Worm (Caenorhabditis elegans) whole organism, late embryonic: ENCODE data around the gene ZK185.5.

ENCODE experiments used
- C08G9.2 ChIP-seq: sonication (generic microtip); optimal IDR thresholded peaks from 2 replicates; lab custom pipeline; 2016; ENCODE audit warnings: mild to moderate bottlenecking, missing genetic modification characterization, moderate library complexity, missing compliant biosample characterization
- F13H6.1 ChIP-seq: sonication (generic microtip); optimal IDR thresholded peaks from 2 replicates; lab custom pipeline; 2016; ENCODE audit warnings: missing genetic modification characterization, missing compliant biosample characterization
- K09A11.1 ChIP-seq: sonication (generic microtip); optimal IDR thresholded peaks from 2 replicates; lab custom pipeline; 2017; ENCODE audit warnings: antibody characterized with exemption, mild to moderate bottlenecking, missing genetic modification characterization, missing compliant biosample characterization; ENCODE audit not compliant: insufficient read depth
- T23F11.4 ChIP-seq: fragments of 200-800 bp; sonication (Bioruptor generic); optimal IDR thresholded peaks from 2 replicates; lab custom pipeline; 2018; ENCODE audit warnings: mild to moderate bottlenecking, missing genetic modification characterization, missing compliant biosample characterization
- ahr-1 ChIP-seq: sonication (generic microtip); optimal IDR thresholded peaks from 2 replicates; lab custom pipeline; 2016; ENCODE audit warnings: missing genetic modification characterization, missing compliant biosample characterization
- ama-1 ChIP-seq: fragments of 150-350 bp; optimal IDR thresholded peaks from 2 replicates; lab custom pipeline; 2014
- ceh-2 ChIP-seq: sonication (generic microtip); optimal IDR thresholded peaks from 2 replicates; lab custom pipeline; 2016; ENCODE audit warnings: missing genotype, missing genetic modification characterization, missing compliant biosample characterization
- ceh-22 ChIP-seq: sonication (generic microtip); optimal IDR thresholded peaks from 2 replicates; lab custom pipeline; 2017; ENCODE audit warnings: missing biosample characterization, missing genetic modification characterization
- ceh-30 ChIP-seq: fragments of 150-350 bp; optimal IDR thresholded peaks from 2 replicates; lab custom pipeline; 2014; ENCODE audit warnings: missing biosample characterization, missing genetic modification characterization
- ceh-45 ChIP-seq: fragments of 200-800 bp; sonication (Bioruptor generic); IDR thresholded peaks from 2 replicates; pipeline ENCODE4 v1.3.6; 2022; ENCODE audit warnings: missing genetic modification reagents, missing genetic modification characterization, missing compliant biosample characterization
- ceh-9 ChIP-seq: sonication (generic microtip); optimal IDR thresholded peaks from 2 replicates; lab custom pipeline; 2016; ENCODE audit warnings: mild to moderate bottlenecking, missing genetic modification characterization, inconsistent platforms, missing compliant biosample characterization
- che-1 ChIP-seq: sonication (generic microtip); optimal IDR thresholded peaks from 2 replicates; lab custom pipeline; 2016; ENCODE audit warnings: mild to moderate bottlenecking, missing genetic modification characterization, missing compliant biosample characterization
- elt-2 ChIP-seq: sonication (generic microtip); optimal IDR thresholded peaks from 2 replicates; lab custom pipeline; 2016; ENCODE audit warnings: missing genetic modification reagents, missing genetic modification characterization, missing compliant biosample characterization
- elt-4 ChIP-seq: sonication (generic microtip); optimal IDR thresholded peaks from 2 replicates; lab custom pipeline; 2016; ENCODE audit warnings: missing genetic modification characterization, missing compliant biosample characterization
- ets-4 ChIP-seq: sonication (generic microtip); optimal IDR thresholded peaks from 2 replicates; lab custom pipeline; 2016; ENCODE audit warnings: missing genetic modification characterization, missing compliant biosample characterization
- fkh-10 ChIP-seq: fragments of 150-350 bp; optimal IDR thresholded peaks from 2 replicates; lab custom pipeline; 2014; ENCODE audit warnings: missing biosample characterization, missing genetic modification reagents, missing genetic modification characterization
- hlh-15 ChIP-seq: sonication (generic microtip); optimal IDR thresholded peaks from 2 replicates; lab custom pipeline; 2016; ENCODE audit warnings: missing genetic modification characterization, missing compliant biosample characterization
- madf-2 ChIP-seq: sonication (generic microtip); optimal IDR thresholded peaks from 2 replicates; lab custom pipeline; 2017; ENCODE audit warnings: missing genetic modification characterization, missing compliant biosample characterization
- mec-3 ChIP-seq: sonication (generic microtip); optimal IDR thresholded peaks from 2 replicates; lab custom pipeline; 2016; ENCODE audit warnings: borderline replicate concordance, missing genetic modification characterization, missing compliant biosample characterization
- nhr-11 ChIP-seq: fragments of 150-350 bp; optimal IDR thresholded peaks from 2 replicates; lab custom pipeline; 2014; ENCODE audit warnings: missing biosample characterization, missing genetic modification characterization
- npax-4 ChIP-seq: sonication (generic microtip); optimal IDR thresholded peaks from 2 replicates; lab custom pipeline; 2016; ENCODE audit warnings: missing genetic modification characterization, missing compliant biosample characterization
- odd-2 ChIP-seq: sonication (generic microtip); optimal IDR thresholded peaks from 2 replicates; lab custom pipeline; 2017; ENCODE audit warnings: antibody characterized with exemption, mild to moderate bottlenecking, missing genetic modification characterization, missing compliant biosample characterization
- pag-3 ChIP-seq: sonication (generic microtip); optimal IDR thresholded peaks from 2 replicates; lab custom pipeline; 2016; ENCODE audit warnings: missing compliant biosample characterization, missing genetic modification characterization, borderline replicate concordance
- pat-9 ChIP-seq: fragments of 200-800 bp; sonication (Bioruptor generic); optimal IDR thresholded peaks from 2 replicates; lab custom pipeline; 2018; ENCODE audit warnings: mild to moderate bottlenecking, missing genetic modification characterization, moderate library complexity, missing compliant biosample characterization
- pax-1 ChIP-seq: fragments of 150-350 bp; optimal IDR thresholded peaks from 2 replicates; lab custom pipeline; 2014; ENCODE audit warnings: missing biosample characterization, missing genetic modification characterization
- sdc-2 ChIP-seq: sonication (generic microtip); optimal IDR thresholded peaks from 2 replicates; lab custom pipeline; 2016; ENCODE audit warnings: missing genotype, missing genetic modification characterization, missing compliant biosample characterization
- sox-2 ChIP-seq: fragments of 200-800 bp; sonication (Bioruptor generic); IDR thresholded peaks from 2 replicates; pipeline ENCODE4 v1.3.6; 2022; ENCODE audit warnings: missing genetic modification reagents, missing genetic modification characterization, missing compliant biosample characterization
- syd-9 ChIP-seq: sonication (generic microtip); optimal IDR thresholded peaks from 2 replicates; lab custom pipeline; 2016; ENCODE audit warnings: mild to moderate bottlenecking, missing genetic modification characterization, moderate library complexity, missing compliant biosample characterization
- tbx-7 ChIP-seq: sonication (generic microtip); optimal IDR thresholded peaks from 2 replicates; lab custom pipeline; 2016; ENCODE audit warnings: missing genotype, missing genetic modification characterization, missing compliant biosample characterization
- unc-3 ChIP-seq, 2 experiments: fragments of 200-800 bp in 1 of 2; sonication (Bioruptor generic) in 1 of 2; sonication (generic microtip) in 1 of 2; conservative IDR thresholded peaks in 1 of 2; optimal IDR thresholded peaks in 1 of 2; 2 replicates each; pipeline versions ENCODE4 v1.3.6 to Lab custom; 2016 to 2022; ENCODE audit warnings: missing compliant biosample characterization in 2 of 2, missing genetic modification characterization in 2 of 2, missing genetic modification reagents in 1 of 2
- unc-42 ChIP-seq: sonication (generic microtip); optimal IDR thresholded peaks from 2 replicates; lab custom pipeline; 2016; ENCODE audit warnings: missing genotype, missing genetic modification characterization, missing compliant biosample characterization
- unc-55 ChIP-seq: sonication (generic microtip); optimal IDR thresholded peaks from 2 replicates; lab custom pipeline; 2017; ENCODE audit warnings: missing biosample characterization, missing genetic modification reagents, missing genetic modification characterization
- unc-86 ChIP-seq: sonication (generic microtip); optimal IDR thresholded peaks from 2 replicates; lab custom pipeline; 2016; ENCODE audit warnings: missing genetic modification characterization, missing compliant biosample characterization
- zip-5 ChIP-seq: sonication (generic microtip); optimal IDR thresholded peaks from 2 replicates; lab custom pipeline; 2016; ENCODE audit warnings: missing genetic modification characterization, missing compliant biosample characterization

ZK185.5 gene

DNA sequence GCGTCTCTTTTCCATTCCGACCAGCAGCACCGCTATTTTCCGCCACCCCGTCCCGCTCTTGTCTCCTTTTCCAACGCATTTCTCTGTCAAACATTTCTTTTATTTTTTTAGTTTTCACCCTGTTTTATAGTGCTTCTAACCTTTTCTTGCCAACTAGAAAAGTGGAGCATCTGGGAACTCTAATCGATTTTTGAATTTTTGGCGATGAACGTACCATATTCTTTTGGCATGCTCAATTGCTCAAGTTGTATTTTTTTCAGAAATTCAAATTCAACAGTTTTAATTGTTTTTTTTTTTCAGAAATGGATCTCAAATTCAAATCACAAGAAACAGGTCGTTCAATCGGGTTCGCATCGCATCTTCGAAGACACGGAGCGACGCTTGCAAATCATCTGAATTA is 2.5 kb upstream of the ZK185.5 start, which contains the start of gene ZK185.1:
ZK185.1 (plus strand) TSS at position 301 of the 400 bp plus-strand sequence.
- TF ChIP-seq npax-4 (no peak), unc-42 (tag; lab: Kevin White, UChicago) (peak; percentile 5)

DNA sequence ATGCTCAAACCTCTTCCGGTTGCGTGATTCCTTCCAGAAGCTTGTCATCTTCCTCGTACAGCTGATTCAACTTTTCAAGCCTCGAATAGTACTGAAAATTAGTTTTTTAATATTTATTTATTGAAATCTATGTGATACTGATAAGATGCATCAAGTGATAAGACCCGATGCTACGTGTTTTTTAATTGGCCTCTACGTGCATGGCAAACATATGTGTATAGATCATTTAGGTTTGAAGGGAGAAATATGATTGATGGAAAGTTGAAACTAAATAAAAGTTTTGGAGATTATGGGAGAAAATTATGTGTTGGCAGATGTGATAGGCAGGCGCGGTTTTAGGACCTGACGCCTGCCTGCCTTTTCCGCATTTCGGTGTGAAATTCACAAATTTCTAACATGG is 1.5 kb downstream of the ZK185.5 start:
- TF ChIP-seq tbx-7 = no peak
- no peak for TF ChIP-seq mec-3
- TF ChIP-seq zip-5 (tag; lab: Kevin White, UChicago) = no peak
- TF ChIP-seq odd-2 (tag; lab: Kevin White, UChicago) = no peak
- no peak for TF ChIP-seq che-1 (tag; lab: Kevin White, UChicago)
- TF ChIP-seq elt-2 = peak; percentile 82
- no peak for TF ChIP-seq pat-9 (tag; lab: Kevin White, UChicago)

DNA sequence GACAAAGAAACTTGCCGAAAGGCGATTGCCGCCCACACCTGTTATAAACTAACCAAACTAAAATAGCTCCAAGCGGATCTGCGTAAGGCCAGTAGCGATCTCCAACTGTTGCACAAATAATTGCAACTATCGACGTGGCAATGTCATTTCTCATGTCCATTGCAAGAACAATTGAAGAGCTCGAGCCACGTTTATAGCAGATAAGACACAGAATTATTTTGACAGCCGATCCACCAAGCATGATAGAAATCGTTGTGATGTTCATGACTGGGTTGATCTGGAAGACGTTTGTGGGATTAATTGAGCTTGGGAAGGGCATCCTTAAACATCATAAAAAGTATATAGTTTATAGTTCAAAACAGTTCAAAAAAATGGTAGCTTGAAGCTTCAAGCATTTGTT is 2.7 kb downstream of the ZK185.5 start:
- TF ChIP-seq mec-3 (no peak), sdc-2 (tag; lab: Kevin White, UChicago) (no peak), T23F11.4 (no peak), ceh-9 (tag; lab: Kevin White, UChicago) (no peak), ceh-30 (tag; lab: Kevin White, UChicago) (no peak), pax-1 (tag; lab: Kevin White, UChicago) (no peak), ets-4 (tag; lab: Kevin White, UChicago) (no peak), K09A11.1 (tag; lab: Kevin White, UChicago) (no peak), elt-4 (tag; lab: Kevin White, UChicago) (no peak), hlh-15 (tag; lab: Kevin White, UChicago) (no peak), F13H6.1 (tag; lab: Kevin White, UChicago) (no peak)

DNA sequence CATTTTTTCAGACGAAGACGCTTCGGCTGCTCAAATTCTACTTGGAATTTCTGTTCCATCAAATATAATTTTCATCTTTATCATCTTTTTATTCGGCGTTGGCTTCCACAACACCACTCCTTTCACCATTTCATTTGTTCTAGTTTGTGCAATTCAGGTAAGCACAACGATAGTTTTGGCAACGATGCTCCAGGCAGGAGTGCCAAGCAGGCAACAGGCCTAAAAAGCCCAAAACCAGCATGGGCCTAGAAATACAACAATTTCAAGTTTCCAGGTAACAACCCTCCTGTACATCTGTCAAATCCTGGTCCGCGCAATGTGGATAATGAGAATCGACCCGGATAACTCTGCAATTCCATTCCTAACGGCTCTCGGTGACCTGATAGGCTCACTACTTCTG is 4.5 kb downstream of the ZK185.5 start:
- TF ChIP-seq ceh-2 (tag; lab: Kevin White, UChicago) (no peak), pag-3 (tag; lab: Kevin White, UChicago) (no peak), madf-2 (no peak), fkh-10 (GFP tag; lab: Kevin White, UChicago) (no peak), ahr-1 (tag; lab: Kevin White, UChicago) (no peak), unc-86 (tag; lab: Kevin White, UChicago) (no peak), C08G9.2 (tag; lab: Kevin White, UChicago) (no peak), syd-9 (tag; lab: Kevin White, UChicago) (no peak), unc-55 (GFP tag; lab: Kevin White, UChicago) (no peak), unc-3 (GFP tag; conservative IDR thresholded peaks at IDR 0.05; lab: Robert Waterston, UW) (no peak), unc-3 (tag; optimal IDR thresholded peaks at IDR 0.05; lab: Kevin White, UChicago) (no peak), hlh-15 (tag; lab: Kevin White, UChicago) (no peak), ceh-45 (GFP tag; lab: Robert Waterston, UW) (no peak), sox-2 (no peak), nhr-11 (no peak)

DNA sequence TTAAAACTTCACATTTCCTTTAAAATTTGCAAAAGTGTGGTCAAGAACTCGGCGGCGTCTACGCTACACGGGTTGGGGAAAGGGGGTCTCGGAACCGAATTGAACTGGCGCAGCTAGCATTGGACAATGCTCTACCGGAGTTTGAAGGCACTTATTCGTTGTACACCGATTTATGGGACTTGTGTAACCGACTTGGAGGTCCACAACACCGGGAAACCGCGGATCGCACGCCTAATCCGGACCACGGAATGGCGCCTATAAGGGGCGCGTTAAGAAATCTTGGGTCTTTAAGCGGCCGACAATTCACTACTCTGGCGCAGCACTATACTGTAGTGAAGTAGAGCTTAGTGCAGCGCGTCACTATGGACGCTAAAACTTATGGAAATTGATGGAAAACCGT is 7.0 kb downstream of the ZK185.5 start:
- peak; percentile 10 for TF ChIP-seq elt-2
- TF ChIP-seq ceh-30 (tag; lab: Kevin White, UChicago) = no peak
- TF ChIP-seq, all 69 proteins: peak for 1

DNA sequence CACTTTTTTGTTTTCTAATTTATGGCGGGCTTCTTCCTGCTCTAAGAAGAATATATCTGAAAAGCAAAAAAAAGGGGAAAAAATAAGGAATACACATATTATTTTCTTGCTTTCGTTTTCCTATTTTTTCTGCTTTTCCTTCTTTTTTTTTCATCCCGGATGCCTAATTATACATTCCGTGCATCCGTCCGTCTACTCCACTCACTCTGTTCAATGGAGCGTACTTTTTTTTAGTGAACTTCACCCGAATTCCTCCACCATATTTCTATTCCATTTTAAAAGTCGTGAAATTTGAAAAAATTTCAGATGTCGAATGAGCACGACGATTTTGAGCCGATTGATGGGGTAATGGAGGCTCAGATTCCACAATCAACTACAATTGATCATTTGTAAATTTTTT is 9.5 kb downstream of the ZK185.5 start, which contains the start of gene ZK185.2:
ZK185.2 (plus strand) TSS at position 301 of the 400 bp plus-strand sequence.
- TF ChIP-seq madf-2 (no peak), syd-9 (tag; lab: Kevin White, UChicago) (no peak), ceh-22 (tag; lab: Kevin White, UChicago) (no peak), ceh-2 (tag; lab: Kevin White, UChicago) (no peak), ama-1 (lab: Kevin White, UChicago) (no peak), ets-4 (tag; lab: Kevin White, UChicago) (no peak)
